Worm (Caenorhabditis elegans) whole organism, L4 larva: ENCODE data around the gene W09H1.4.

Experiments
- F26F4.8 ChIP-seq: fragments of 200-800 bp; sonication (Bioruptor generic); conservative IDR thresholded peaks from 2 replicates; pipeline ENCODE4 v1.3.6; 2022; ENCODE audit warnings: missing genetic modification characterization, missing compliant biosample characterization
- F44E2.7 ChIP-seq: fragments of 200-800 bp; sonication (Bioruptor generic); IDR thresholded peaks from 2 replicates; pipeline ENCODE4 v2.1.2; 2022; ENCODE audit warnings: missing genetic modification characterization, missing compliant biosample characterization
- F49E8.2 ChIP-seq: sonication (generic microtip); optimal IDR thresholded peaks from 2 replicates; lab custom pipeline; 2016; ENCODE audit warnings: missing compliant biosample characterization, mild to moderate bottlenecking, missing genetic modification characterization, borderline replicate concordance
- T20F7.1 ChIP-seq: fragments of 200-800 bp; sonication (Bioruptor generic); optimal IDR thresholded peaks from 2 replicates; lab custom pipeline; 2018; ENCODE audit warnings: mild to moderate bottlenecking, missing genetic modification characterization, missing compliant biosample characterization
- Y48G9A.11 ChIP-seq: fragments of 200-800 bp; sonication (Bioruptor generic); IDR thresholded peaks from 2 replicates; pipeline ENCODE4 v1.3.6; 2022; ENCODE audit warnings: missing genetic modification reagents, missing genetic modification characterization, missing compliant biosample characterization
- Y75B8A.6 ChIP-seq: fragments of 200-800 bp; sonication (Bioruptor generic); IDR thresholded peaks from 2 replicates; pipeline ENCODE4 v1.3.6; 2022; ENCODE audit warnings: missing genetic modification reagents, missing genetic modification characterization, missing compliant biosample characterization
- aha-1 ChIP-seq: fragments of 150-350 bp; peaks from one replicate; lab custom pipeline; 2014; ENCODE audit warnings: missing biosample characterization, missing genetic modification characterization
- ama-1 ChIP-seq: fragments of 150-350 bp; optimal IDR thresholded peaks from 2 replicates; lab custom pipeline; 2014; ENCODE audit warnings: inconsistent platforms, mixed read lengths
- ceh-44 ChIP-seq: fragments of 200-800 bp; sonication (Bioruptor generic); IDR thresholded peaks from 2 replicates; pipeline ENCODE4 v1.3.6; 2022; ENCODE audit warnings: missing genetic modification reagents, missing genetic modification characterization, missing compliant biosample characterization
- ceh-62 ChIP-seq: sonication (generic microtip); optimal IDR thresholded peaks from 2 replicates; lab custom pipeline; 2017; ENCODE audit warnings: missing biosample characterization, missing genetic modification characterization
- ceh-82 ChIP-seq: sonication (generic microtip); optimal IDR thresholded peaks from 2 replicates; lab custom pipeline; 2017; ENCODE audit warnings: missing biosample characterization, missing genetic modification characterization
- cey-2 ChIP-seq: sonication (generic microtip); optimal IDR thresholded peaks from 3 replicates; lab custom pipeline; 2017; ENCODE audit warnings: missing genetic modification characterization, mild to moderate bottlenecking, missing compliant biosample characterization, antibody characterized with exemption, borderline replicate concordance; ENCODE audit not compliant: insufficient read depth
- daf-19 ChIP-seq: fragments of 200-800 bp; sonication (Bioruptor generic); conservative IDR thresholded peaks from 2 replicates; pipeline ENCODE4 v1.3.6; 2022; ENCODE audit warnings: missing genetic modification characterization, missing compliant biosample characterization
- dmd-6 ChIP-seq: fragments of 200-800 bp; sonication (Bioruptor generic); IDR thresholded peaks from 2 replicates; pipeline ENCODE4 v1.3.6; 2022; ENCODE audit warnings: missing genetic modification reagents, missing genetic modification characterization, missing compliant biosample characterization
- dmd-9 ChIP-seq: fragments of 200-800 bp; sonication (Bioruptor generic); IDR thresholded peaks from 2 replicates; pipeline ENCODE4 v1.3.6; 2022; ENCODE audit warnings: missing genetic modification reagents, missing genetic modification characterization, missing compliant biosample characterization
- dpl-1 ChIP-seq: fragments of 150-350 bp; optimal IDR thresholded peaks from 2 replicates; lab custom pipeline; 2014; ENCODE audit warnings: missing biosample characterization, missing genetic modification reagents, missing genetic modification characterization
- egl-27 ChIP-seq: sonication (generic microtip); optimal IDR thresholded peaks from 3 replicates; lab custom pipeline; 2017; ENCODE audit warnings: missing biosample characterization, missing genetic modification reagents, missing genetic modification characterization
- egl-43 ChIP-seq: fragments of 200-800 bp; sonication (Bioruptor generic); IDR thresholded peaks from 2 replicates; pipeline ENCODE4 v1.3.6; 2022; ENCODE audit warnings: missing genetic modification reagents, missing genetic modification characterization, missing compliant biosample characterization
- gei-8 ChIP-seq: fragments of 200-800 bp; sonication (Bioruptor generic); optimal IDR thresholded peaks from 2 replicates; lab custom pipeline; 2018; ENCODE audit warnings: mild to moderate bottlenecking, missing genetic modification characterization, missing compliant biosample characterization
- hlh-11 ChIP-seq: fragments of 200-800 bp; sonication (Bioruptor generic); optimal IDR thresholded peaks from 2 replicates; lab custom pipeline; 2018; ENCODE audit warnings: mild to moderate bottlenecking, missing genetic modification characterization, missing compliant biosample characterization
- hlh-30 ChIP-seq: sonication (generic microtip); optimal IDR thresholded peaks from 2 replicates; lab custom pipeline; 2017; ENCODE audit warnings: antibody characterized with exemption, mild to moderate bottlenecking, missing genetic modification characterization, missing compliant biosample characterization; ENCODE audit not compliant: insufficient read depth
- lin-15B ChIP-seq: fragments of 150-350 bp; sonication (generic microtip); optimal IDR thresholded peaks from 3 replicates; lab custom pipeline; 2014; ENCODE audit warnings: missing biosample characterization, missing genetic modification characterization
- lin-38 ChIP-seq: fragments of 200-800 bp; sonication (Bioruptor generic); IDR thresholded peaks from 2 replicates; pipeline ENCODE4 v1.3.6; 2022; ENCODE audit warnings: missing genetic modification reagents, missing genetic modification characterization, missing compliant biosample characterization
- mdt-29 ChIP-seq: fragments of 200-800 bp; sonication (Bioruptor generic); IDR thresholded peaks from 2 replicates; pipeline ENCODE4 v1.3.6; 2022; ENCODE audit warnings: missing genetic modification reagents, missing genetic modification characterization, missing compliant biosample characterization
- mes-2 ChIP-seq: sonication (generic microtip); optimal IDR thresholded peaks from 2 replicates; lab custom pipeline; 2016; ENCODE audit warnings: missing genotype, mild to moderate bottlenecking, missing genetic modification characterization, missing compliant biosample characterization; ENCODE audit not compliant: poor library complexity, severe bottlenecking
- mxl-2 ChIP-seq: fragments of 200-800 bp; sonication (Bioruptor generic); conservative IDR thresholded peaks from 2 replicates; pipeline ENCODE4 v1.3.6; 2022; ENCODE audit warnings: missing genetic modification reagents, missing genetic modification characterization, missing compliant biosample characterization
- mxl-3 ChIP-seq: fragments of 200-800 bp; sonication (Bioruptor generic); optimal IDR thresholded peaks from 2 replicates; lab custom pipeline; 2018; ENCODE audit warnings: mild to moderate bottlenecking, missing genetic modification characterization, missing compliant biosample characterization
- nhr-10 ChIP-seq: fragments of 150-350 bp; optimal IDR thresholded peaks from 2 replicates; lab custom pipeline; 2014; ENCODE audit warnings: missing biosample characterization, missing genetic modification characterization
- nhr-102 ChIP-seq: sonication (generic microtip); optimal IDR thresholded peaks from 2 replicates; lab custom pipeline; 2016; ENCODE audit warnings: mild to moderate bottlenecking, missing genetic modification characterization, moderate library complexity, missing compliant biosample characterization
- nhr-11 ChIP-seq: fragments of 150-350 bp; optimal IDR thresholded peaks from 2 replicates; lab custom pipeline; 2014; ENCODE audit warnings: missing biosample characterization, missing genetic modification characterization
- nhr-237 ChIP-seq: sonication (generic microtip); optimal IDR thresholded peaks from 2 replicates; lab custom pipeline; 2017; ENCODE audit warnings: missing biosample characterization, missing genetic modification characterization
- nhr-25 ChIP-seq: sonication (generic microtip); optimal IDR thresholded peaks from 2 replicates; lab custom pipeline; 2017; ENCODE audit warnings: missing genetic modification characterization, mild to moderate bottlenecking, missing compliant biosample characterization, antibody characterized with exemption, moderate library complexity, borderline replicate concordance; ENCODE audit not compliant: insufficient read depth
- nhr-6 ChIP-seq: fragments of 150-350 bp; optimal IDR thresholded peaks from 2 replicates; lab custom pipeline; 2014; ENCODE audit warnings: missing biosample characterization, missing genetic modification characterization
- nhr-76 ChIP-seq: fragments of 150-350 bp; optimal IDR thresholded peaks from 2 replicates; lab custom pipeline; 2014; ENCODE audit warnings: missing biosample characterization, missing genetic modification characterization
- nhr-77 ChIP-seq: fragments of 150-350 bp; optimal IDR thresholded peaks from 2 replicates; lab custom pipeline; 2014; ENCODE audit warnings: missing biosample characterization, missing genetic modification characterization
- sdz-12 ChIP-seq: fragments of 200-800 bp; sonication (Bioruptor generic); optimal IDR thresholded peaks from 2 replicates; lab custom pipeline; 2018; ENCODE audit warnings: mild to moderate bottlenecking, missing genetic modification characterization, missing compliant biosample characterization
- set-16 ChIP-seq: fragments of 200-800 bp; sonication (Bioruptor generic); IDR thresholded peaks from 2 replicates; pipeline ENCODE4 v1.3.6; 2022; ENCODE audit warnings: missing genetic modification reagents, missing genetic modification characterization, missing compliant biosample characterization
- snpc-1.2 ChIP-seq: fragments of 200-800 bp; sonication (Bioruptor generic); IDR thresholded peaks from 2 replicates; pipeline ENCODE4 v1.3.6; 2022; ENCODE audit warnings: missing genetic modification reagents, missing genetic modification characterization, missing compliant biosample characterization
- tag-97 ChIP-seq: fragments of 200-800 bp; sonication (Bioruptor generic); IDR thresholded peaks from 2 replicates; pipeline ENCODE4 v1.3.6; 2022; ENCODE audit warnings: missing genetic modification characterization, missing compliant biosample characterization
- tra-1 ChIP-seq: fragments of 200-800 bp; sonication (Bioruptor generic); IDR thresholded peaks from 2 replicates; pipeline ENCODE4 v1.3.6; 2022; ENCODE audit warnings: missing genetic modification reagents, missing genetic modification characterization, missing compliant biosample characterization
- unc-39 ChIP-seq: sonication (generic microtip); optimal IDR thresholded peaks from 2 replicates; lab custom pipeline; 2017; ENCODE audit warnings: missing biosample characterization, missing genetic modification characterization
- zag-1 ChIP-seq: fragments of 150-350 bp; optimal IDR thresholded peaks from 2 replicates; lab custom pipeline; 2014; ENCODE audit warnings: missing biosample characterization, missing genetic modification characterization
- zfp-3 ChIP-seq: fragments of 200-800 bp; sonication (Bioruptor generic); conservative IDR thresholded peaks from 2 replicates; pipeline ENCODE4 v1.3.6; 2022; ENCODE audit warnings: missing genetic modification reagents, missing genetic modification characterization, missing compliant biosample characterization
- ztf-11 ChIP-seq: fragments of 150-350 bp; optimal IDR thresholded peaks from 2 replicates; lab custom pipeline; 2014; ENCODE audit warnings: missing biosample characterization, missing genetic modification characterization
- ztf-7 ChIP-seq: fragments of 150-350 bp; optimal IDR thresholded peaks from 2 replicates; lab custom pipeline; 2014; ENCODE audit warnings: missing biosample characterization, missing genetic modification characterization

Gene W09H1.4

ce11 chrII:13170696-13171095, 12.6 kb upstream of the W09H1.4 start:
- TF ChIP-seq mxl-3 (GFP tag; lab: Kevin White, UChicago) (peak; percentile 22), gei-8 (no peak), dmd-9 (GFP tag; lab: Robert Waterston, UW) (no peak), ama-1 (lab: Kevin White, UChicago) (no peak), nhr-6 (tag; lab: Kevin White, UChicago) (no peak), nhr-11 (tag; lab: Kevin White, UChicago) (no peak), sdz-12 (GFP tag; lab: Kevin White, UChicago) (peak; percentile 3), nhr-10 (tag; lab: Kevin White, UChicago) (no peak), F26F4.8 (GFP tag; lab: Robert Waterston, UW) (no peak), mdt-29 (no peak), nhr-102 (tag; lab: Kevin White, UChicago) (no peak), snpc-1.2 (no peak), unc-39 (tag; lab: Kevin White, UChicago) (no peak), hlh-30 (tag; lab: Kevin White, UChicago) (no peak), ceh-62 (tag; lab: Kevin White, UChicago) (no peak), lin-15B (tag; lab: Kevin White, UChicago) (no peak), ceh-44 (GFP tag; lab: Robert Waterston, UW) (no peak), nhr-77 (no peak), F44E2.7 (GFP tag; lab: Robert Waterston, UW) (no peak), ceh-82 (no peak), tra-1 (GFP tag; lab: Robert Waterston, UW) (no peak), ztf-7 (no peak), F49E8.2 (tag; lab: Kevin White, UChicago) (no peak), zag-1 (tag; lab: Kevin White, UChicago) (no peak), mes-2 (tag; lab: Kevin White, UChicago) (no peak), daf-19 (GFP tag; lab: Robert Waterston, UW) (no peak), Y75B8A.6 (GFP tag; lab: Robert Waterston, UW) (no peak), nhr-76 (tag; lab: Kevin White, UChicago) (no peak), egl-27 (tag; lab: Kevin White, UChicago) (no peak), Y48G9A.11 (no peak), nhr-25 (tag; lab: Kevin White, UChicago) (no peak), zfp-3 (GFP tag; lab: Robert Waterston, UW) (no peak), ztf-11 (tag; lab: Kevin White, UChicago) (no peak), egl-43 (no peak), dpl-1 (GFP tag; lab: Kevin White, UChicago) (no peak), T20F7.1 (GFP tag; lab: Kevin White, UChicago) (no peak), hlh-11 (peak; percentile 13), lin-38 (GFP tag; lab: Robert Waterston, UW) (no peak), mxl-2 (GFP tag; lab: Robert Waterston, UW) (no peak), set-16 (GFP tag; lab: Robert Waterston, UW) (peak; percentile 61), cey-2 (tag; lab: Kevin White, UChicago) (no peak), aha-1 (tag; lab: Kevin White, UChicago) (peak; percentile 76), dmd-6 (GFP tag; lab: Robert Waterston, UW) (no peak), tag-97 (GFP tag; lab: Robert Waterston, UW) (no peak), nhr-237 (tag; lab: Kevin White, UChicago) (no peak)
